Worm (Caenorhabditis elegans): ENCODE results near the gene C14C10.2.
A peak's percentile ranks its signal among the peaks of the same experiment; 100 is the strongest.

- TF ChIP-seq C34B4.2 (tag; optimal IDR thresholded peaks at IDR 0.05) (no peak), ceh-90 (tag; optimal IDR thresholded peaks at IDR 0.05) (no peak), blmp-1 (tag; optimal IDR thresholded peaks at IDR 0.05) (peak; percentile 76), lsy-2 (tag; optimal IDR thresholded peaks at IDR 0.05) (peak; percentile 53 to 77), nhr-12 (tag; optimal IDR thresholded peaks at IDR 0.05) (no peak)
Measured at ce11 chrV:12637238-12637690, 45.0 kb upstream of the C14C10.2 start, which contains the start of gene F56H9.2.

Data from whole organism, L1 larva.